Worm (Caenorhabditis elegans) whole organism, L4/young adult: ENCODE results near the gene C02B8.12.

Source experiments
- W03F9.2 ChIP-seq: fragments of 150-350 bp; optimal IDR thresholded peaks from 2 replicates; lab custom pipeline; 2014; ENCODE audit warnings: missing biosample characterization, missing genetic modification characterization
- dao-5 ChIP-seq: sonication (generic microtip); optimal IDR thresholded peaks from 2 replicates; lab custom pipeline; 2016; ENCODE audit warnings: missing genotype, missing genetic modification characterization, moderate library complexity, missing compliant biosample characterization
- him-1 ChIP-seq: sonication (generic microtip); optimal IDR thresholded peaks from 2 replicates; lab custom pipeline; 2016; ENCODE audit warnings: missing genotype, missing genetic modification reagents, missing genetic modification characterization, missing compliant biosample characterization

ce11 chrX:8086725-8087641, 36.2 kb downstream of the C02B8.12 start:
- no peak for TF ChIP-seq him-1 (tag; lab: Kevin White, UChicago)
- TF ChIP-seq dao-5 (tag; lab: Kevin White, UChicago), result no peak
- TF ChIP-seq W03F9.2 (tag; lab: Kevin White, UChicago), result no peak
